Worm (Caenorhabditis elegans) whole organism, L2 larva: Measurements from ENCODE around the gene T20G5.12.

Experiments used
- C34F6.9 ChIP-seq: fragments of 150-350 bp; optimal IDR thresholded peaks from 2 replicates; lab custom pipeline; 2014; ENCODE audit warnings: missing biosample characterization, missing genetic modification characterization
- F13H6.1 ChIP-seq: sonication (generic microtip); optimal IDR thresholded peaks from 2 replicates; lab custom pipeline; 2016; ENCODE audit warnings: missing genetic modification characterization, missing compliant biosample characterization
- Y55F3AM.14 ChIP-seq: fragments of 200-800 bp; sonication (Bioruptor generic); optimal IDR thresholded peaks from 2 replicates; lab custom pipeline; 2018; ENCODE audit warnings: mild to moderate bottlenecking, missing genetic modification characterization, missing compliant biosample characterization
- ZK546.5 ChIP-seq: sonication (generic microtip); optimal IDR thresholded peaks from 2 replicates; lab custom pipeline; 2017; ENCODE audit warnings: missing biosample characterization, missing genetic modification characterization
- alr-1 ChIP-seq: fragments of 150-350 bp; optimal IDR thresholded peaks from 2 replicates; lab custom pipeline; 2014; ENCODE audit warnings: missing biosample characterization, missing genetic modification characterization
- blmp-1 ChIP-seq: sonication (generic microtip); optimal IDR thresholded peaks from 2 replicates; lab custom pipeline; 2017; ENCODE audit warnings: missing genetic modification characterization, mild to moderate bottlenecking, missing compliant biosample characterization, antibody characterized with exemption, moderate library complexity; ENCODE audit not compliant: insufficient read depth
- ceh-16 ChIP-seq: fragments of 150-350 bp; optimal IDR thresholded peaks from 2 replicates; lab custom pipeline; 2014; ENCODE audit warnings: missing biosample characterization, missing genetic modification characterization
- ceh-82 ChIP-seq: fragments of 150-350 bp; optimal IDR thresholded peaks from 2 replicates; lab custom pipeline; 2014; ENCODE audit warnings: missing biosample characterization, missing genetic modification characterization
- dmd-4 ChIP-seq: sonication (generic microtip); optimal IDR thresholded peaks from 2 replicates; lab custom pipeline; 2017; ENCODE audit warnings: missing biosample characterization, missing genetic modification characterization
- egl-27 ChIP-seq: sonication (generic microtip); optimal IDR thresholded peaks from 3 replicates; lab custom pipeline; 2017; ENCODE audit warnings: missing biosample characterization, missing genetic modification reagents, missing genetic modification characterization
- elt-1 ChIP-seq: fragments of 150-350 bp; optimal IDR thresholded peaks from 2 replicates; lab custom pipeline; 2014; ENCODE audit warnings: missing biosample characterization, missing genetic modification characterization
- elt-3 ChIP-seq: sonication (generic microtip); optimal IDR thresholded peaks from 2 replicates; lab custom pipeline; 2017; ENCODE audit warnings: missing biosample characterization, missing genetic modification characterization
- fos-1 ChIP-seq: fragments of 150-350 bp; optimal IDR thresholded peaks from 2 replicates; lab custom pipeline; 2014; ENCODE audit warnings: missing biosample characterization, missing genetic modification characterization
- gmeb-1 ChIP-seq: fragments of 150-350 bp; optimal IDR thresholded peaks from 2 replicates; lab custom pipeline; 2014; ENCODE audit warnings: missing biosample characterization, missing genetic modification characterization
- lin-11 ChIP-seq: fragments of 150-350 bp; sonication (generic microtip); optimal IDR thresholded peaks from 2 replicates; lab custom pipeline; 2014; ENCODE audit warnings: missing biosample characterization, missing genetic modification characterization, inconsistent platforms, mixed read lengths
- lin-13 ChIP-seq: fragments of 150-350 bp; optimal IDR thresholded peaks from 2 replicates; lab custom pipeline; 2014; ENCODE audit warnings: missing biosample characterization, missing genetic modification reagents, missing genetic modification characterization
- lin-39 ChIP-seq: fragments of 150-350 bp; optimal IDR thresholded peaks from 2 replicates; lab custom pipeline; 2014; ENCODE audit warnings: missing biosample characterization, missing genetic modification reagents, missing genetic modification characterization
- lsy-2 ChIP-seq, 2 experiments: fragments of 150-350 bp in 1 of 2; sonication (generic microtip) in 1 of 2; optimal IDR thresholded peaks; 2 replicates each; lab custom pipeline; 2014 to 2017; ENCODE audit warnings: missing biosample characterization in 2 of 2, missing genetic modification characterization in 2 of 2
- mbf-1 ChIP-seq: sonication (generic microtip); optimal IDR thresholded peaks from 2 replicates; lab custom pipeline; 2017; ENCODE audit warnings: missing biosample characterization, missing genetic modification characterization
- mdl-1 ChIP-seq, 2 experiments: fragments of 150-350 bp in 1 of 2; sonication (generic microtip) in 1 of 2; optimal IDR thresholded peaks; 2 replicates each; lab custom pipeline; 2017; ENCODE audit warnings: missing biosample characterization in 2 of 2, missing genetic modification characterization in 2 of 2
- nhr-10 ChIP-seq: sonication (generic microtip); optimal IDR thresholded peaks from 2 replicates; lab custom pipeline; 2017; ENCODE audit warnings: missing biosample characterization, missing genetic modification characterization
- nhr-11 ChIP-seq: fragments of 150-350 bp; optimal IDR thresholded peaks from 2 replicates; lab custom pipeline; 2014; ENCODE audit warnings: missing biosample characterization, missing genetic modification characterization
- nhr-12 ChIP-seq: fragments of 150-350 bp; optimal IDR thresholded peaks from 2 replicates; lab custom pipeline; 2014; ENCODE audit warnings: missing biosample characterization, missing genetic modification characterization
- nhr-21 ChIP-seq: fragments of 150-350 bp; optimal IDR thresholded peaks from 2 replicates; lab custom pipeline; 2014; ENCODE audit warnings: missing biosample characterization, missing genetic modification characterization
- nhr-25 ChIP-seq: fragments of 150-350 bp; sonication (generic microtip); optimal IDR thresholded peaks from 3 replicates; lab custom pipeline; 2014; ENCODE audit warnings: missing biosample characterization, missing genetic modification characterization
- nhr-6 ChIP-seq: fragments of 150-350 bp; optimal IDR thresholded peaks from 2 replicates; lab custom pipeline; 2014; ENCODE audit warnings: missing biosample characterization, missing genetic modification characterization
- nhr-77 ChIP-seq: fragments of 150-350 bp; optimal IDR thresholded peaks from 2 replicates; lab custom pipeline; 2014; ENCODE audit warnings: missing biosample characterization, missing genetic modification characterization
- peb-1 ChIP-seq: fragments of 150-350 bp; optimal IDR thresholded peaks from 2 replicates; lab custom pipeline; 2014; ENCODE audit warnings: missing biosample characterization, missing genetic modification characterization
- sem-4 ChIP-seq: fragments of 150-350 bp; optimal IDR thresholded peaks from 2 replicates; lab custom pipeline; 2014; ENCODE audit warnings: missing biosample characterization, missing genetic modification reagents, missing genetic modification characterization
- skn-1 ChIP-seq: sonication (generic microtip); optimal IDR thresholded peaks from 2 replicates; lab custom pipeline; 2017; ENCODE audit warnings: missing biosample characterization, missing genetic modification characterization
- sma-3 ChIP-seq: sonication (generic microtip); optimal IDR thresholded peaks from 2 replicates; lab custom pipeline; 2016; ENCODE audit warnings: missing genetic modification reagents, missing genetic modification characterization, missing compliant biosample characterization
- sma-9 ChIP-seq, 2 experiments: fragments of 150-350 bp in 1 of 2; sonication (generic microtip) in 1 of 2; optimal IDR thresholded peaks; 2 replicates each; lab custom pipeline; 2014 to 2016; ENCODE audit warnings: missing genetic modification characterization in 2 of 2, mild to moderate bottlenecking in 1 of 2, missing biosample characterization in 1 of 2, missing compliant biosample characterization in 1 of 2, missing genetic modification reagents in 1 of 2, moderate library complexity in 1 of 2
- snpc-4 ChIP-seq: fragments of 150-350 bp; optimal IDR thresholded peaks from 2 replicates; lab custom pipeline; 2014; ENCODE audit warnings: missing biosample characterization, missing genetic modification characterization
- unc-39 ChIP-seq: fragments of 150-350 bp; optimal IDR thresholded peaks from 2 replicates; lab custom pipeline; 2014; ENCODE audit warnings: missing biosample characterization, missing genetic modification characterization
- unc-55 ChIP-seq: fragments of 150-350 bp; sonication (generic microtip); optimal IDR thresholded peaks from 3 replicates; lab custom pipeline; 2014; ENCODE audit warnings: missing biosample characterization, missing genetic modification reagents, missing genetic modification characterization
- zag-1 ChIP-seq: fragments of 150-350 bp; optimal IDR thresholded peaks from 2 replicates; lab custom pipeline; 2014; ENCODE audit warnings: missing biosample characterization, missing genetic modification characterization
- ztf-1 ChIP-seq: fragments of 200-800 bp; sonication (Bioruptor generic); conservative IDR thresholded peaks from 2 replicates; pipeline ENCODE4 v1.3.6; 2022; ENCODE audit warnings: missing genetic modification characterization, missing compliant biosample characterization
- ztf-11 ChIP-seq: sonication (generic microtip); optimal IDR thresholded peaks from 2 replicates; lab custom pipeline; 2017; ENCODE audit warnings: missing biosample characterization, missing genetic modification characterization

Gene T20G5.12

ce11 chrIII:10188912-10189311 is 12.5 kb upstream of the T20G5.12 start, which contains the start of gene epac-1:
Gene epac-1, plus strand, starts transcription at chrIII:10189212.
- TF ChIP-seq sma-3: no peak
- no peak for TF ChIP-seq fos-1 (tag; lab: Kevin White, UChicago)
- no peak for TF ChIP-seq elt-3 (tag; lab: Kevin White, UChicago)
- TF ChIP-seq ceh-16 (tag; lab: Kevin White, UChicago): no peak
- no peak for TF ChIP-seq ceh-82 (tag; lab: Kevin White, UChicago)
- TF ChIP-seq skn-1 (tag; lab: Kevin White, UChicago): no peak
- no peak for TF ChIP-seq zag-1 (tag; lab: Kevin White, UChicago)
- no peak for TF ChIP-seq gmeb-1 (tag; lab: Kevin White, UChicago)
- no peak for TF ChIP-seq egl-27 (tag; lab: Kevin White, UChicago)

DNA sequence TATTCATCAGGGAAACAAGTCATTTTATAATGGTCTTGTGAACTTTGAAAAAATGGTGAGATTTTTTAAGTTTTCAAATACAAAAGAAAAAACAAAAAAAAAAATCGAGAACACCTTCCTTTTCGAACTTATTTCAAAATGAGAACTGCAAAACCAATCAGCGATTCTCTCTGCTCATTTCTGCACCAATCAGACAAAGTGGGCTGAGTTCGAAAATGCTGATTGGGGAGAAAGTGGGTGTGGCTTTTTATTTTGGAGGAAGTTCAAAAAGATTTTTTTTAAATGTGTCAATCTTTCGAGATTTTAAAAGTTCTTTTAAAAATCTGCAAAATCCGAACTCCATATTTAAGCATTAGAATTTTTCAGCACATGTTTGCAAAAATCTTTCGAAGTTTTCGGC is 6.8 kb upstream of the T20G5.12 start:
- TF ChIP-seq blmp-1 (tag; lab: Kevin White, UChicago): no peak
- TF ChIP-seq Y55F3AM.14 (GFP tag; lab: Kevin White, UChicago): no peak
- no peak for TF ChIP-seq gmeb-1 (tag; lab: Kevin White, UChicago)
- no peak for TF ChIP-seq ztf-1
- no peak for TF ChIP-seq nhr-10 (tag; lab: Kevin White, UChicago)
- TF ChIP-seq fos-1 (tag; lab: Kevin White, UChicago): no peak

- no peak for TF ChIP-seq sma-3
- no peak for TF ChIP-seq peb-1 (tag; lab: Kevin White, UChicago)
- TF ChIP-seq nhr-21: no peak
- no peak for TF ChIP-seq egl-27 (tag; lab: Kevin White, UChicago)
- TF ChIP-seq alr-1: no peak
- TF ChIP-seq nhr-77 (tag; lab: Kevin White, UChicago): no peak
- TF ChIP-seq nhr-12: no peak
- TF ChIP-seq sma-9 (GFP tag; optimal IDR thresholded peaks at IDR 0.05; lab: Kevin White, UChicago): no peak
- TF ChIP-seq sma-9 (tag; optimal IDR thresholded peaks at IDR 0.05; lab: Kevin White, UChicago): no peak
- TF ChIP-seq ceh-16 (tag; lab: Kevin White, UChicago): no peak
- TF ChIP-seq unc-55 (GFP tag; lab: Kevin White, UChicago): no peak
- TF ChIP-seq gmeb-1 (tag; lab: Kevin White, UChicago): no peak
Observed at ce11 chrIII:10195911-10196310, 5.5 kb upstream of the T20G5.12 start.

ce11 chrIII:10196796-10197195 is 4.6 kb upstream of the T20G5.12 start:
- no peak for TF ChIP-seq lin-13 (GFP tag; lab: Kevin White, UChicago)
- no peak for TF ChIP-seq unc-55 (GFP tag; lab: Kevin White, UChicago)
- TF ChIP-seq nhr-11 (tag; lab: Kevin White, UChicago): no peak
- no peak for TF ChIP-seq egl-27 (tag; lab: Kevin White, UChicago)
- no peak for TF ChIP-seq nhr-6
- TF ChIP-seq skn-1 (tag; lab: Kevin White, UChicago): no peak
- no peak for TF ChIP-seq C34F6.9 (tag; lab: Kevin White, UChicago)
- TF ChIP-seq fos-1 (tag; lab: Kevin White, UChicago): no peak
- no peak for TF ChIP-seq sem-4 (tag; lab: Kevin White, UChicago)
- no peak for TF ChIP-seq nhr-25 (tag; lab: Kevin White, UChicago)
- TF ChIP-seq elt-1 (tag; lab: Kevin White, UChicago): no peak
- TF ChIP-seq snpc-4 (tag; lab: Kevin White, UChicago): no peak
- TF ChIP-seq gmeb-1 (tag; lab: Kevin White, UChicago): no peak
- TF ChIP-seq dmd-4 (tag; lab: Kevin White, UChicago): no peak
- TF ChIP-seq sma-9 (GFP tag; optimal IDR thresholded peaks at IDR 0.05; lab: Kevin White, UChicago): no peak
- no peak for TF ChIP-seq sma-9 (tag; optimal IDR thresholded peaks at IDR 0.05; lab: Kevin White, UChicago)
- no peak for TF ChIP-seq F13H6.1 (tag; lab: Kevin White, UChicago)

DNA sequence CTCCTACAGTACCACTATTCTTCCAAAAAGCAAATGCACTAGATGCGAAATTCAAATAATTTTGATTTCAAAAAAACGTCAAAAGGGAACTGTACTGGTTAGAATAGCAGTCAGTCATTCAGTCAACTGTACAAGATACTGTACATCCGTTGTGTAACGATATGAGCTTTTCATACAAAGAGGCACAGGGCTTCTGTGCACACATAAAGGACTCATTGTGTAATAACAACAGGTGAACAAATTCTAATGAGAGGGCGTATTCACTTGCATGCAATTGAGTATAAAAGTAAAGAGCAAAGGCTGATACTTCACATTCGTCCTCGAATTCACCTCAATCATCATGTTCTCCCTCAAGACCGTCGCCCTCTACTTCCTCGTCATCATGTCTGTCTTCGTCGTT is 4.0 kb upstream of the T20G5.12 start, which contains the start of gene dod-6:
Gene dod-6 (plus strand): TSS at position 301 of the 400 bp plus-strand sequence.
- TF ChIP-seq mbf-1 (no peak), mdl-1 (tag; optimal IDR thresholded peaks at IDR 0.05; lab: Kevin White, UChicago) (no peak), lsy-2 (tag; optimal IDR thresholded peaks at IDR 0.05; lab: Kevin White, UChicago) (no peak), ZK546.5 (tag; lab: Kevin White, UChicago) (no peak), unc-39 (no peak), lin-39 (no peak), sem-4 (tag; lab: Kevin White, UChicago) (no peak), nhr-10 (tag; lab: Kevin White, UChicago) (no peak), ztf-1 (no peak), ceh-82 (tag; lab: Kevin White, UChicago) (no peak), ztf-11 (no peak), lin-11 (tag; lab: Kevin White, UChicago) (no peak), skn-1 (tag; lab: Kevin White, UChicago) (no peak), unc-55 (GFP tag; lab: Kevin White, UChicago) (no peak), zag-1 (tag; lab: Kevin White, UChicago) (no peak), elt-1 (tag; lab: Kevin White, UChicago) (no peak), nhr-11 (tag; lab: Kevin White, UChicago) (no peak), Y55F3AM.14 (GFP tag; lab: Kevin White, UChicago) (no peak), C34F6.9 (tag; lab: Kevin White, UChicago) (no peak)
- TF ChIP-seq, all 48 proteins: peak for 0
